Fruit fly (Drosophila melanogaster): ENCODE results near the gene Veneno.

DNA sequence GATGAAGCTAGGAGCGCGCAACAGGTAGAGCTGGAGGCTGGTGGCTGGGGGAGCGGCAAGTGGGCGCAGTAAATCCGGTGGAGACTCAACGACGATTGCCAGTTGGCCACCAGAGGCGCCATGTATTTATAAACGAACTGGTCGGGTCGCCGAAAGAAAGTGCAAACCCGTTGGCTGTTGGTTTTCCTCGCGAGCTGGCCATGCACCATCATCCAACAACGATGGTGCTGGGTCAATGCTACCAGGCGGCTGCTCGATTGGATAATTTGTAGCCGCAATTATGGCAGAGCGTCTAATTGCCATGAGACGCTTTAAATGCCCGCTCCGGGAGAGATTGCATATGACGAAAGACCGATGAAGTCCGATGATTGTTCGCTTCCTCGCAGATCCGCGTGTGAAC, 51.7 kb downstream of the Veneno start, which contains the start of gene CG11693:
- TF ChIP-seq h (optimal IDR thresholded peaks at IDR 0.05) (no peak), psq (optimal IDR thresholded peaks at IDR 0.05) (no peak), Myc (optimal IDR thresholded peaks at IDR 0.05) (no peak), ttk (optimal IDR thresholded peaks at IDR 0.05) (no peak)

All from Kc167 (cell line).